Worm (Caenorhabditis elegans): Measurements from ENCODE around the gene mls-2.

mls-2 gene

ce11 chrX:4744037-4744436, 17.4 kb downstream of the mls-2 start:
- TF ChIP-seq nhr-20 (tag; optimal IDR thresholded peaks at IDR 0.05) (no peak), nhr-19 (GFP tag; conservative IDR thresholded peaks at IDR 0.05) (no peak), swsn-7 (tag; optimal IDR thresholded peaks at IDR 0.05) (no peak), dpl-1 (GFP tag; optimal IDR thresholded peaks at IDR 0.05) (no peak), ztf-11 (tag; optimal IDR thresholded peaks at IDR 0.05) (no peak), mef-2 (tag; optimal IDR thresholded peaks at IDR 0.05) (no peak), rnt-1 (tag; optimal IDR thresholded peaks at IDR 0.05) (no peak), sup-37 (GFP tag; optimal IDR thresholded peaks at IDR 0.05) (no peak), fkh-8 (tag; optimal IDR thresholded peaks at IDR 0.05) (no peak), F16B12.6 (tag; optimal IDR thresholded peaks at IDR 0.05) (no peak), alr-1 (tag; optimal IDR thresholded peaks at IDR 0.05; ENCODE audit: borderline replicate concordance) (no peak), snu-23 (GFP tag; optimal IDR thresholded peaks at IDR 0.05) (no peak), elt-3 (tag; optimal IDR thresholded peaks at IDR 0.05) (no peak), egl-27 (tag; optimal IDR thresholded peaks at IDR 0.05) (no peak), nhr-28 (tag; optimal IDR thresholded peaks at IDR 0.05) (no peak), xbp-1 (tag; optimal IDR thresholded peaks at IDR 0.05) (no peak), nhr-11 (tag; optimal IDR thresholded peaks at IDR 0.05) (no peak), fos-1 (tag; optimal IDR thresholded peaks at IDR 0.05) (no peak), tbx-2 (tag; optimal IDR thresholded peaks at IDR 0.05) (no peak), dsc-1 (tag; optimal IDR thresholded peaks at IDR 0.05) (no peak)

- TF ChIP-seq lin-14 (GFP tag; optimal IDR thresholded peaks at IDR 0.05) = peak; percentile 35
- TF ChIP-seq pax-3 (tag; optimal IDR thresholded peaks at IDR 0.05) = no peak
- no peak for TF ChIP-seq lin-35 (GFP tag; optimal IDR thresholded peaks at IDR 0.05)
- TF ChIP-seq jun-1 (tag; optimal IDR thresholded peaks at IDR 0.05) = no peak
These were observed 19.2 kb downstream of the mls-2 start for ce11 chrX:4742285-4742684.

DNA sequence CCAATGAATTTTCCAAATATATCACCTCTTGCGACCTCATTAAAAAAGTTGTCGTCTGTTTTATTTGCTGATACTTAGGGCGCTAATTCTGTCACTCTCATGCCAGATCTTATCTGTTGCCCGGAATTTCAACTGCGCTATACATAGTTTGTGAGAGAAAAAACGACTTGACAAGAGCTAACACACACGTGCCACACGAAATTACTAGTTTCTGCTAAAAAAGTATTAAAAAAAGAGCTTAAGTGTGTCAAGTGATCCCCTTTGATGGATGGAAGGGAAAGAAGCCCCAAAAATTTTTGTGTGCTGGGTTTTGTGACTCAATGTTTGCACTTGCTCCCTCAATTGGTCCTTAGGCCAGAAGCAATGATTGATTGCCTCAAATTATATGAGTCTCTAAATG, 20.8 kb downstream of the mls-2 start:
- TF ChIP-seq mab-9 (GFP tag; IDR thresholded peaks at IDR 0.05) (peak; percentile 54; the same call in 1 of the 2 replicates), nhr-47 (tag; optimal IDR thresholded peaks at IDR 0.05) (no peak), ztf-4 (tag; optimal IDR thresholded peaks at IDR 0.05) (no peak), hpl-2 (GFP tag; optimal IDR thresholded peaks at IDR 0.05) (no peak), lin-14 (GFP tag; optimal IDR thresholded peaks at IDR 0.05) (peak; percentile 9)

ce11 chrX:4732752-4733151, 28.7 kb downstream of the mls-2 start, which contains the start of gene aman-1:
Gene aman-1, plus strand, starts transcription at chrX:4733095.
- TF ChIP-seq zag-1 (tag; optimal IDR thresholded peaks at IDR 0.05) = no peak
- TF ChIP-seq mab-9 (GFP tag; IDR thresholded peaks at IDR 0.05) = no peak
- no peak for TF ChIP-seq vab-15 (tag; optimal IDR thresholded peaks at IDR 0.05)
- TF ChIP-seq lin-39 (tag; optimal IDR thresholded peaks at IDR 0.05) = no peak
- TF ChIP-seq snpc-4 (tag; optimal IDR thresholded peaks at IDR 0.05) = no peak
- no peak for TF ChIP-seq blmp-1 (tag; optimal IDR thresholded peaks at IDR 0.05)
- TF ChIP-seq ztf-11 (tag; optimal IDR thresholded peaks at IDR 0.05) = no peak
- TF ChIP-seq nhr-237 (tag; optimal IDR thresholded peaks at IDR 0.05) = no peak
- no peak for TF ChIP-seq skn-1 (tag; optimal IDR thresholded peaks at IDR 0.05)
- no peak for TF ChIP-seq ama-1 (optimal IDR thresholded peaks at IDR 0.05)
- TF ChIP-seq sox-4 (tag; optimal IDR thresholded peaks at IDR 0.05) = no peak
- no peak for TF ChIP-seq lir-3 (tag; optimal IDR thresholded peaks at IDR 0.05; ENCODE audit: poor library complexity)
- no peak for TF ChIP-seq fos-1 (tag; optimal IDR thresholded peaks at IDR 0.05)
- TF ChIP-seq isw-1 (GFP tag; IDR thresholded peaks at IDR 0.05) = no peak
- no peak for TF ChIP-seq unc-30 (tag; optimal IDR thresholded peaks at IDR 0.05)

Data from whole organism, L1 larva.